Worm (Caenorhabditis elegans) whole organism, late embryonic: ENCODE data around the gene srh-258.

Experiments
- C38D4.7 ChIP-seq: fragments of 200-800 bp; sonication (Bioruptor generic); optimal IDR thresholded peaks from 2 replicates; lab custom pipeline; 2018; ENCODE audit warnings: mild to moderate bottlenecking, missing genetic modification characterization, moderate library complexity, missing compliant biosample characterization
- ceh-14 ChIP-seq: sonication (generic microtip); optimal IDR thresholded peaks from 2 replicates; lab custom pipeline; 2016; ENCODE audit warnings: missing genotype, missing genetic modification characterization, missing compliant biosample characterization
- fkh-10 ChIP-seq: fragments of 150-350 bp; optimal IDR thresholded peaks from 2 replicates; lab custom pipeline; 2014; ENCODE audit warnings: missing biosample characterization, missing genetic modification reagents, missing genetic modification characterization
- fkh-6 ChIP-seq: sonication (generic microtip); optimal IDR thresholded peaks from 2 replicates; lab custom pipeline; 2016; ENCODE audit warnings: missing genetic modification characterization, missing compliant biosample characterization
- lin-11 ChIP-seq: fragments of 200-800 bp; sonication (Bioruptor generic); optimal IDR thresholded peaks from 2 replicates; lab custom pipeline; 2018; ENCODE audit warnings: mild to moderate bottlenecking, missing genetic modification characterization, missing compliant biosample characterization
- nfya-1 ChIP-seq: sonication (generic microtip); optimal IDR thresholded peaks from 2 replicates; lab custom pipeline; 2017; ENCODE audit warnings: missing genetic modification characterization, mild to moderate bottlenecking, missing compliant biosample characterization, antibody characterized with exemption, moderate library complexity
- pha-4 ChIP-seq: fragments of 150-350 bp; optimal IDR thresholded peaks from 2 replicates; lab custom pipeline; 2018; ENCODE audit warnings: missing biosample characterization, missing genetic modification reagents, missing genetic modification characterization
- ttx-3 ChIP-seq: sonication (generic microtip); optimal IDR thresholded peaks from 2 replicates; lab custom pipeline; 2016; ENCODE audit warnings: missing genetic modification reagents, missing genetic modification characterization, missing compliant biosample characterization
- unc-42 ChIP-seq: sonication (generic microtip); optimal IDR thresholded peaks from 2 replicates; lab custom pipeline; 2016; ENCODE audit warnings: missing genotype, missing genetic modification characterization, missing compliant biosample characterization
- unc-55 ChIP-seq: sonication (generic microtip); optimal IDR thresholded peaks from 2 replicates; lab custom pipeline; 2017; ENCODE audit warnings: missing biosample characterization, missing genetic modification reagents, missing genetic modification characterization

DNA sequence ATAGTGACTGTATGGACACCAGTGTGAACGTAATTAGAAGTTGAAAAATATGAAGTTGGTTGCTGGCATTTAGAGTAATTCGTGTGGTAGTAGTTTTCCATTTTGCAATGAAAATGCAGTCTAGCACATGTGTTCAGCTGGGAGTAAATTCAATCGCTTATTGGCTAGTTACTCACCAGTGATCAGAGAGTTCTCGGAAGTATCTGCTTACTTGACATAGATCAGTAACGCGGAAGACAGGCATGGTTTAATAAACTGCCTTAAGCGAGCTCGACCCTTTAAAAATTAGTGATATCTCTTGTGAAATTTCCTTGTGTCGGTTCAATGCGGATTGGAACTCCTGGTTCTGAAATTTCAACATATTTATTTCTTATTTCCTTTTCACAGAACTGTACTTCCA lies 28.7 kb upstream of the srh-258 start, which contains the start of gene srh-52:
- no peak for TF ChIP-seq unc-42 (tag; lab: Kevin White, UChicago)
- no peak for TF ChIP-seq ttx-3
- no peak for TF ChIP-seq nfya-1 (tag; lab: Kevin White, UChicago)
- TF ChIP-seq fkh-6 (tag; lab: Kevin White, UChicago) = no peak
- no peak for TF ChIP-seq pha-4 (tag; lab: Kevin White, UChicago)
- no peak for TF ChIP-seq lin-11 (tag; lab: Kevin White, UChicago)
- TF ChIP-seq fkh-10 (GFP tag; lab: Kevin White, UChicago) = no peak
- TF ChIP-seq unc-55 = no peak
- TF ChIP-seq ceh-14 (tag; lab: Kevin White, UChicago) = no peak
- no peak for TF ChIP-seq C38D4.7 (GFP tag; lab: Kevin White, UChicago)
